Fruit fly (Drosophila melanogaster) whole organism, embryonic: ENCODE results near the gene fru.
A peak's percentile ranks its signal among the peaks of the same experiment; 100 is the strongest.

Experiments
- Atf-2 ChIP-seq: fragments of 200-800 bp; sonication (Bioruptor generic); optimal IDR thresholded peaks from 2 replicates; lab custom pipeline; 2016; ENCODE audit warnings: missing biosample characterization, missing genetic modification characterization
- Awh ChIP-seq: fragments of 200-800 bp; sonication (Bioruptor generic); IDR thresholded peaks from 2 replicates; pipeline ENCODE4, ENCODE4 v1.3.6; 2022; ENCODE audit warnings: missing biosample characterization, missing genetic modification characterization
- CG10147 ChIP-seq: fragments of 200-800 bp; sonication (Bioruptor generic); optimal IDR thresholded peaks from 2 replicates; lab custom pipeline; 2019; ENCODE audit warnings: missing biosample characterization, mild to moderate bottlenecking, missing genetic modification characterization, moderate library complexity
- CG10654 ChIP-seq: fragments of 200-800 bp; sonication (Bioruptor generic); optimal IDR thresholded peaks from 2 replicates; lab custom pipeline; 2016; ENCODE audit warnings: missing biosample characterization, missing genetic modification characterization
- CG11247 ChIP-seq: fragments of 200-800 bp; sonication (Bioruptor generic); IDR thresholded peaks from 2 replicates; pipeline ENCODE4 v1.3.6; 2022; ENCODE audit warnings: missing biosample characterization, missing genetic modification characterization
- CG12299 ChIP-seq: fragments of 200-800 bp; sonication (Bioruptor generic); optimal IDR thresholded peaks from 2 replicates; lab custom pipeline; 2018; ENCODE audit warnings: missing biosample characterization, mild to moderate bottlenecking, missing genetic modification characterization
- CG12659 ChIP-seq: fragments of 200-800 bp; sonication (Bioruptor generic); optimal IDR thresholded peaks from 3 replicates; lab custom pipeline; 2017; ENCODE audit warnings: mild to moderate bottlenecking, missing biosample characterization, missing genetic modification reagents, missing genetic modification characterization
- CG13123 ChIP-seq: fragments of 200-800 bp; sonication (Bioruptor generic); optimal IDR thresholded peaks from 2 replicates; lab custom pipeline; 2016; ENCODE audit warnings: missing biosample characterization, missing genetic modification characterization
- CG15514 ChIP-seq: fragments of 200-800 bp; sonication (Bioruptor generic); optimal IDR thresholded peaks from 3 replicates; lab custom pipeline; 2017; ENCODE audit warnings: missing biosample characterization, missing genetic modification characterization, mild to moderate bottlenecking, moderate library complexity, missing genetic modification reagents
- CG15696 ChIP-seq: fragments of 200-800 bp; sonication (Bioruptor generic); optimal IDR thresholded peaks from 2 replicates; lab custom pipeline; 2019; ENCODE audit warnings: missing biosample characterization, mild to moderate bottlenecking, missing genetic modification characterization, moderate library complexity
- CG3847 ChIP-seq: fragments of 200-800 bp; sonication (Bioruptor generic); IDR thresholded peaks from 2 replicates; pipeline ENCODE4 v1.3.6; 2022; ENCODE audit warnings: missing biosample characterization, missing genetic modification characterization
- CG4424 ChIP-seq: fragments of 200-800 bp; sonication (Bioruptor generic); optimal IDR thresholded peaks from 3 replicates; lab custom pipeline; 2016; ENCODE audit warnings: missing biosample characterization, missing genetic modification characterization
- CG4730 ChIP-seq: fragments of 200-800 bp; sonication (Bioruptor generic); IDR thresholded peaks from 2 replicates; pipeline ENCODE4 v1.3.6; 2022; ENCODE audit warnings: missing biosample characterization, missing genetic modification characterization
- CG7357 ChIP-seq: fragments of 200-800 bp; sonication (Bioruptor generic); IDR thresholded peaks from 3 replicates; pipeline ENCODE4 v1.3.6; 2022; ENCODE audit warnings: missing biosample characterization, missing genetic modification characterization
- CG7372 ChIP-seq: fragments of 200-800 bp; sonication (Bioruptor generic); IDR thresholded peaks from 2 replicates; pipeline ENCODE4 v1.3.6; 2022; ENCODE audit warnings: missing biosample characterization, missing genetic modification characterization
- CG8281 ChIP-seq: fragments of 200-800 bp; sonication (Bioruptor generic); optimal IDR thresholded peaks from 2 replicates; lab custom pipeline; 2018; ENCODE audit warnings: missing biosample characterization, mild to moderate bottlenecking, missing genetic modification characterization, moderate library complexity
- CG8359 ChIP-seq: fragments of 200-800 bp; sonication (Bioruptor generic); optimal IDR thresholded peaks from 2 replicates; lab custom pipeline; 2017; ENCODE audit warnings: missing biosample characterization, mild to moderate bottlenecking, missing genetic modification characterization, borderline replicate concordance
- CG8765 ChIP-seq: fragments of 200-800 bp; sonication (Bioruptor generic); IDR thresholded peaks from 2 replicates; pipeline ENCODE4 v1.3.6; 2022; ENCODE audit warnings: missing biosample characterization, missing genetic modification characterization
- Chrac-16 ChIP-seq: fragments of 200-800 bp; sonication (Bioruptor generic); optimal IDR thresholded peaks from 3 replicates; lab custom pipeline; 2016; ENCODE audit warnings: missing biosample characterization, missing genetic modification characterization
- D19B ChIP-seq: fragments of 200-800 bp; sonication (Bioruptor generic); optimal IDR thresholded peaks from 2 replicates; lab custom pipeline; 2017; ENCODE audit warnings: missing biosample characterization, mild to moderate bottlenecking, missing genetic modification characterization
- Dp ChIP-seq: fragments of 200-800 bp; sonication (Bioruptor generic); optimal IDR thresholded peaks from 2 replicates; lab custom pipeline; 2018; ENCODE audit warnings: missing biosample characterization, mild to moderate bottlenecking, missing genetic modification characterization, moderate library complexity
- E2f1 ChIP-seq: fragments of 200-800 bp; sonication (Bioruptor generic); IDR thresholded peaks from 2 replicates; pipeline ENCODE4 v1.3.6; 2022; ENCODE audit warnings: missing biosample characterization, missing genetic modification characterization
- Gug ChIP-seq: fragments of 200-800 bp; sonication (Bioruptor generic); IDR thresholded peaks from 4 replicates; pipeline ENCODE4 v1.3.6; 2022; ENCODE audit warnings: missing biosample characterization, missing genetic modification characterization
- H2.0 ChIP-seq: fragments of 200-800 bp; sonication (Bioruptor generic); IDR thresholded peaks from 2 replicates; pipeline ENCODE4 v1.3.6; 2022; ENCODE audit warnings: missing biosample characterization, missing genetic modification characterization
- Hey ChIP-seq: fragments of 200-800 bp; sonication (Bioruptor generic); optimal IDR thresholded peaks from 3 replicates; lab custom pipeline; 2018; ENCODE audit warnings: missing biosample characterization, mild to moderate bottlenecking, missing genetic modification characterization
- MBD-R2 ChIP-seq: fragments of 200-800 bp; sonication (Bioruptor generic); IDR thresholded peaks from 2 replicates; pipeline ENCODE4 v1.3.6; 2022; ENCODE audit warnings: missing biosample characterization, missing genetic modification characterization
- Optix ChIP-seq: fragments of 200-800 bp; sonication (Bioruptor generic); IDR thresholded peaks from 3 replicates; pipeline ENCODE4 v1.3.6; 2022; ENCODE audit warnings: missing biosample characterization, missing genetic modification characterization
- Tbp ChIP-seq: fragments of >200 bp; optimal IDR thresholded peaks from 2 replicates; lab custom pipeline; 2018; ENCODE audit warnings: missing biosample characterization, missing genetic modification characterization
- Xbp1 ChIP-seq: fragments of 200-800 bp; sonication (Bioruptor generic); optimal IDR thresholded peaks from 3 replicates; lab custom pipeline; 2016; ENCODE audit warnings: missing biosample characterization, mild to moderate bottlenecking, missing genetic modification characterization
- YL-1 ChIP-seq: fragments of 200-800 bp; sonication (Bioruptor generic); optimal IDR thresholded peaks from 3 replicates; lab custom pipeline; 2017; ENCODE audit warnings: missing biosample characterization, mild to moderate bottlenecking, missing genetic modification characterization
- al ChIP-seq: fragments of 200-800 bp; sonication (Bioruptor generic); IDR thresholded peaks from 2 replicates; pipeline ENCODE4 v1.3.6; 2022; ENCODE audit warnings: missing biosample characterization, missing genetic modification characterization
- btn ChIP-seq: fragments of 200-800 bp; sonication (Bioruptor generic); optimal IDR thresholded peaks from 2 replicates; lab custom pipeline; 2016; ENCODE audit warnings: missing biosample characterization, missing genetic modification characterization
- cad ChIP-seq: fragments of >200 bp; optimal IDR thresholded peaks from 2 replicates; lab custom pipeline; 2017; ENCODE audit warnings: missing biosample characterization, missing genetic modification characterization
- cato ChIP-seq: fragments of 200-800 bp; sonication (Bioruptor generic); optimal IDR thresholded peaks from 2 replicates; lab custom pipeline; 2016; ENCODE audit warnings: missing biosample characterization, missing genetic modification characterization, borderline replicate concordance
- eve ChIP-seq, 2 experiments: fragments of >200 bp; optimal IDR thresholded peaks; 2 replicates each; lab custom pipeline; 2017; ENCODE audit warnings: missing biosample characterization in 2 of 2, missing genetic modification characterization in 2 of 2
- ewg ChIP-seq: fragments of 200-800 bp; sonication (Bioruptor generic); optimal IDR thresholded peaks from 3 replicates; lab custom pipeline; 2017; ENCODE audit warnings: mild to moderate bottlenecking, missing biosample characterization, missing genetic modification reagents, missing genetic modification characterization
- exex ChIP-seq: fragments of 200-800 bp; sonication (Bioruptor generic); optimal IDR thresholded peaks from 4 replicates; lab custom pipeline; 2018; ENCODE audit warnings: missing biosample characterization, mild to moderate bottlenecking, missing genetic modification characterization, moderate library complexity
- fd96Cb ChIP-seq: fragments of 200-800 bp; sonication (Bioruptor generic); optimal IDR thresholded peaks from 2 replicates; lab custom pipeline; 2018; ENCODE audit warnings: missing biosample characterization, mild to moderate bottlenecking, missing genetic modification characterization, moderate library complexity
- grn ChIP-seq: fragments of 200-800 bp; sonication (Bioruptor generic); optimal IDR thresholded peaks from 3 replicates; lab custom pipeline; 2017; ENCODE audit warnings: missing biosample characterization, missing genetic modification characterization
- hkb ChIP-seq, 2 experiments: fragments of 200-800 bp in 1 of 2; fragments of >200 bp in 1 of 2; sonication (Bioruptor generic) in 1 of 2; IDR thresholded peaks in 1 of 2; optimal IDR thresholded peaks in 1 of 2; 2 replicates each; pipeline versions ENCODE4 v1.3.6 to Lab custom; 2017 to 2022; ENCODE audit warnings: missing biosample characterization in 1 of 2, missing genetic modification characterization in 1 of 2
- klu ChIP-seq: fragments of 200-800 bp; sonication (Bioruptor generic); IDR thresholded peaks from 2 replicates; pipeline ENCODE4 v1.3.6; 2022; ENCODE audit warnings: missing biosample characterization, missing genetic modification characterization
- lab ChIP-seq: fragments of 200-800 bp; sonication (Bioruptor generic); optimal IDR thresholded peaks from 3 replicates; lab custom pipeline; 2017; ENCODE audit warnings: missing biosample characterization, missing genetic modification characterization, mild to moderate bottlenecking, moderate library complexity, missing genetic modification reagents
- lola ChIP-seq, 3 experiments: fragments of >200 bp in 2 of 3; fragments of 200-800 bp in 1 of 3; sonication (Bioruptor generic) in 1 of 3; optimal IDR thresholded peaks; 2 replicates each; lab custom pipeline; 2017 to 2019; ENCODE audit warnings: missing biosample characterization in 3 of 3, missing genetic modification characterization in 3 of 3, mild to moderate bottlenecking in 1 of 3, moderate library complexity in 1 of 3
- pan ChIP-seq, 4 experiments: fragments of >200 bp in 3 of 4; fragments of 200-800 bp in 1 of 4; sonication (Bioruptor generic) in 1 of 4; optimal IDR thresholded peaks in 3 of 4; IDR thresholded peaks in 1 of 4; 2 replicates each; pipeline versions ENCODE4 v1.3.6 to Lab custom; 2017 to 2022; ENCODE audit warnings: missing biosample characterization in 2 of 4, missing genetic modification characterization in 2 of 4, mixed read lengths in 1 of 4
- sens ChIP-seq: fragments of 200-800 bp; sonication (Bioruptor generic); peaks from one replicate; lab custom pipeline; 2016; ENCODE audit warnings: missing biosample characterization, missing genetic modification characterization
- sens-2 ChIP-seq: fragments of 200-800 bp; sonication (Bioruptor generic); IDR thresholded peaks from 2 replicates; pipeline ENCODE4 v1.3.6; 2022; ENCODE audit warnings: missing biosample characterization, missing genetic modification characterization
- sna ChIP-seq: fragments of 200-800 bp; sonication (Bioruptor generic); IDR thresholded peaks from 2 replicates; pipeline ENCODE4 v1.3.6; 2022; ENCODE audit warnings: missing biosample characterization, missing genetic modification characterization; ENCODE audit not compliant: partially characterized antibody
- sob ChIP-seq: fragments of 200-800 bp; sonication (Bioruptor generic); IDR thresholded peaks from 2 replicates; pipeline ENCODE4 v1.3.6; 2022; ENCODE audit warnings: missing biosample characterization, missing genetic modification characterization
- tll ChIP-seq, 2 experiments: fragments of 200-800 bp in 1 of 2; fragments of >200 bp in 1 of 2; sonication (Bioruptor generic) in 1 of 2; optimal IDR thresholded peaks; 2 replicates each; lab custom pipeline; 2017 to 2019; ENCODE audit warnings: missing biosample characterization in 2 of 2, missing genetic modification characterization in 2 of 2, mild to moderate bottlenecking in 1 of 2, moderate library complexity in 1 of 2

The fru gene

dm6 chr3R:18397834-18398378 lies 147.5 kb downstream of the fru start (continued):
- TF ChIP-seq CG8281 = peak; percentile 3
- TF ChIP-seq CG8359 = no peak
- TF ChIP-seq sens (GFP tag; lab: Kevin White, UChicago) = peak; percentile 2
- TF ChIP-seq sens-2 (GFP tag; lab: Robert Waterston, UW) = peak; percentile 57
- TF ChIP-seq cad (GFP tag; lab: Kevin White, UChicago) = no peak
- TF ChIP-seq al (GFP tag; lab: Robert Waterston, UW) = peak; percentile 31; the same call in 1 of the 2 replicates
- no peak for TF ChIP-seq btn (GFP tag; lab: Kevin White, UChicago)
- TF ChIP-seq grn (GFP tag; lab: Kevin White, UChicago) = peak; percentile 63
- no peak for TF ChIP-seq D19B (GFP tag; lab: Kevin White, UChicago)
- TF ChIP-seq YL-1 = no peak
- TF ChIP-seq sob = peak; percentile 31; the same call in 1 of the 2 replicates
- TF ChIP-seq Optix (GFP tag; lab: Robert Waterston, UW) = no peak
- no peak for TF ChIP-seq cato (GFP tag; lab: Kevin White, UChicago)
- no peak for TF ChIP-seq lola (GFP tag; optimal IDR thresholded peaks at IDR 0.05; lab: Kevin White, UChicago)
- peak; percentile 57; the same call in 1 of the 2 replicates for TF ChIP-seq E2f1 (GFP tag; lab: Robert Waterston, UW)
- TF ChIP-seq eve (GFP tag; optimal IDR thresholded peaks at IDR 0.05; lab: Kevin White, UChicago) = no peak
- no peak for TF ChIP-seq CG7357
- no peak for TF ChIP-seq Chrac-16 (GFP tag; lab: Kevin White, UChicago)
- TF ChIP-seq Gug (GFP tag; lab: Robert Waterston, UW) = 0 out of 4 replicates have a peak, but pooled peaks have one; percentile 5
- TF ChIP-seq exex (tag; lab: Kevin White, UChicago) = peak; percentile 33
- no peak for TF ChIP-seq tll (GFP tag; optimal IDR thresholded peaks at IDR 0.05; lab: Kevin White, UChicago)
- no peak for TF ChIP-seq CG15514
- no peak for TF ChIP-seq CG10147 (GFP tag; lab: Kevin White, UChicago)
- TF ChIP-seq pan (optimal IDR thresholded peaks at IDR 0.05; lab: Kevin White, UChicago) = no peak
- TF ChIP-seq pan (GFP tag; optimal IDR thresholded peaks at IDR 0.05 in 1 of 2, IDR thresholded peaks at IDR 0.05 in 1 of 2) = no peak
- TF ChIP-seq CG3847 (GFP tag; lab: Robert Waterston, UW) = no peak
- no peak for TF ChIP-seq CG12659 (GFP tag; lab: Kevin White, UChicago)
- no peak for TF ChIP-seq CG13123 (GFP tag; lab: Kevin White, UChicago)
- no peak for TF ChIP-seq fd96Cb (tag; lab: Kevin White, UChicago)
- no peak for TF ChIP-seq CG12299 (tag; lab: Kevin White, UChicago)
- no peak for TF ChIP-seq Tbp
- TF ChIP-seq CG10654 = no peak
- TF ChIP-seq MBD-R2 (GFP tag; lab: Robert Waterston, UW) = no peak
- TF ChIP-seq sna (GFP tag; lab: Robert Waterston, UW) = no peak
- TF ChIP-seq Atf-2 (GFP tag; lab: Kevin White, UChicago) = no peak
- no peak for TF ChIP-seq CG4424 (GFP tag; lab: Kevin White, UChicago)
- no peak for TF ChIP-seq CG15696 (tag; lab: Kevin White, UChicago)
- TF ChIP-seq H2.0 (GFP tag; lab: Robert Waterston, UW) = no peak
- no peak for TF ChIP-seq hkb (optimal IDR thresholded peaks at IDR 0.05; lab: Kevin White, UChicago)
- peak; percentile 65 for TF ChIP-seq hkb (GFP tag; IDR thresholded peaks at IDR 0.05; lab: Robert Waterston, UW)
- peak; percentile 58; the same call in 1 of the 2 replicates for TF ChIP-seq CG8765 (GFP tag; lab: Robert Waterston, UW)
- peak; percentile 9; the same call in 1 of the 2 replicates for TF ChIP-seq CG7372
- TF ChIP-seq lab = peak; percentile 45
- TF ChIP-seq Dp (GFP tag; lab: Kevin White, UChicago) = no peak
- TF ChIP-seq klu (GFP tag; lab: Robert Waterston, UW) = peak; percentile 43; the same call in 1 of the 2 replicates
- peak; percentile 46; the same call in 1 of the 2 replicates for TF ChIP-seq Awh (GFP tag; lab: Robert Waterston, UW)
- TF ChIP-seq Xbp1 (GFP tag; lab: Kevin White, UChicago) = no peak
- TF ChIP-seq CG4730 (GFP tag; lab: Robert Waterston, UW) = no peak
- no peak for TF ChIP-seq ewg (GFP tag; lab: Kevin White, UChicago)
- no peak for TF ChIP-seq Hey
- TF ChIP-seq CG11247 (GFP tag; lab: Robert Waterston, UW) = peak; percentile 44
